Fruit fly (Drosophila melanogaster): ENCODE results near the gene Nup154.

Nup154 gene

DNA sequence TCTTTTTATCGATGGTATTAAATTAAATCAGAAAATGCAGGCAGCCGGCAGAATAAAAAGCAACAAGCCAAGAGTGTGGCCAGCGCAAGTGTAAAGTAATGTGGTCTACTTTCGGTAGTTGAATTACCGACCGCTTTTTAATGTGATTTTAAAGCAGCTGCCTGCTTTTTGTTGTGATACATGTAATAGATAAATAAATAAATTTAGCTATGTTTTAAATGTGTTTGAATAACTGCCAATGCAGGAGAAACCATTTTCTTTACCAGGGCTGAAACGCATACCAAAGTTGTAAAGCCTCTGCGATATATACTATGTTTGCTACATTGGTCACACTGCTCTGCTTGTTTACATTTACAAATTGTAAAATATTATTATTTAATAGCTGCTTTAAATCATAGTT, 34.5 kb upstream of the Nup154 start, which contains the start of the genes Tmem214 and YL-1 (continued):
- TF ChIP-seq Xbp1 (GFP tag; optimal IDR thresholded peaks at IDR 0.05) (no peak), CG10267 (tag; optimal IDR thresholded peaks at IDR 0.05) (peak; percentile 46), CG11695 (GFP tag; IDR thresholded peaks at IDR 0.05) (no peak), Scr (GFP tag; IDR thresholded peaks at IDR 0.05; ENCODE audit: partially characterized antibody) (peak; percentile 69), CG12659 (GFP tag; optimal IDR thresholded peaks at IDR 0.05) (peak; percentile 76), CG3281 (GFP tag; optimal IDR thresholded peaks at IDR 0.05) (peak; percentile 42), CG1233 (GFP tag; optimal IDR thresholded peaks at IDR 0.05) (no peak), ara (GFP tag; IDR thresholded peaks at IDR 0.05) (no peak), lmd (GFP tag; IDR thresholded peaks at IDR 0.05) (no peak), CG12769 (tag; optimal IDR thresholded peaks at IDR 0.05) (no peak), CG2889 (GFP tag; IDR thresholded peaks at IDR 0.05) (no peak), MBD-R2 (GFP tag; IDR thresholded peaks at IDR 0.05) (peak; percentile 87), danr (GFP tag; IDR thresholded peaks at IDR 0.05) (no peak), CG34422 (GFP tag; IDR thresholded peaks at IDR 0.05) (no peak), CG5245 (GFP tag; optimal IDR thresholded peaks at IDR 0.05) (no peak), Abd-B (GFP tag; optimal IDR thresholded peaks at IDR 0.05) (no peak), schlank (tag; optimal IDR thresholded peaks at IDR 0.05) (no peak), ci (GFP tag; IDR thresholded peaks at IDR 0.05) (no peak), row (GFP tag; IDR thresholded peaks at IDR 0.05) (peak; percentile 44; the same call in 2 of the 3 replicates), CG12391 (tag; optimal IDR thresholded peaks at IDR 0.05) (peak; percentile 27), Max (GFP tag; optimal IDR thresholded peaks at IDR 0.05) (peak; percentile 38), hb (GFP tag; IDR thresholded peaks at IDR 0.05; ENCODE audit: partially characterized antibody) (no peak), CG18262 (tag; optimal IDR thresholded peaks at IDR 0.05) (peak; percentile 3), Ets97D (GFP tag; optimal IDR thresholded peaks at IDR 0.05) (peak; percentile 41), Blimp-1 (GFP tag; optimal IDR thresholded peaks at IDR 0.05) (no peak), Doc3 (GFP tag; IDR thresholded peaks at IDR 0.05; ENCODE audit: partially characterized antibody) (no peak; the same call in 2 of the 3 replicates), CG43689 (GFP tag; IDR thresholded peaks at IDR 0.05) (no peak), CG17361 (GFP tag; IDR thresholded peaks at IDR 0.05) (0 out of 3 replicates have a peak, but pooled peaks have one; percentile 28), Bgb (GFP tag; IDR thresholded peaks at IDR 0.05; ENCODE audit: partially characterized antibody) (peak; percentile 42), CG7839 (tag; optimal IDR thresholded peaks at IDR 0.05) (no peak), CG17328 (GFP tag; IDR thresholded peaks at IDR 0.05) (no peak), gfzf (GFP tag; optimal IDR thresholded peaks at IDR 0.05) (peak; percentile 81), stwl (tag; optimal IDR thresholded peaks at IDR 0.05) (peak; percentile 74), CG6254 (GFP tag; optimal IDR thresholded peaks at IDR 0.05) (no peak), CG11093 (GFP tag; IDR thresholded peaks at IDR 0.05) (no peak), CG13287 (GFP tag; IDR thresholded peaks at IDR 0.05; ENCODE audit: partially characterized antibody) (peak; percentile 73), Dll (GFP tag; IDR thresholded peaks at IDR 0.05; ENCODE audit: partially characterized antibody) (peak; percentile 62; the same call in 1 of the 4 replicates), kah (GFP tag; optimal IDR thresholded peaks at IDR 0.05) (no peak), Mrtf (GFP tag; IDR thresholded peaks at IDR 0.05) (no peak), CG1792 (GFP tag; optimal IDR thresholded peaks at IDR 0.05) (no peak), pzg (GFP tag; optimal IDR thresholded peaks at IDR 0.05) (peak; percentile 77), ham (GFP tag; IDR thresholded peaks at IDR 0.05) (no peak), ssp (GFP tag; IDR thresholded peaks at IDR 0.05) (no peak), CG4282 (GFP tag; optimal IDR thresholded peaks at IDR 0.05) (no peak), gsb-n (tag; optimal IDR thresholded peaks at IDR 0.05) (no peak), insv (GFP tag; optimal IDR thresholded peaks at IDR 0.05) (peak in 1 of 2 experiments; percentile 10), Mad (GFP tag; optimal IDR thresholded peaks at IDR 0.05) (peak; percentile 21), CG10431 (GFP tag; optimal IDR thresholded peaks at IDR 0.05) (no peak), CG11696 (GFP tag; IDR thresholded peaks at IDR 0.05) (no peak), gce (GFP tag; IDR thresholded peaks at IDR 0.05) (no peak), Dad (GFP tag; optimal IDR thresholded peaks at IDR 0.05) (no peak)
